Worm (Caenorhabditis elegans) whole organism, dauer: ENCODE results near the gene msp-74.

Experiments used
- unc-62 ChIP-seq: sonication (generic microtip); optimal IDR thresholded peaks from 2 replicates; lab custom pipeline; 2017; ENCODE audit warnings: missing biosample characterization, missing genetic modification reagents, missing genetic modification characterization

Gene msp-74

ce11 chrII:5081124-5081913 is 33.8 kb downstream of the msp-74 start, which contains the start of gene dsh-2:
TSS of gene dsh-2 (minus strand) at chrII:5081174.
- TF ChIP-seq unc-62 (GFP tag; lab: Kevin White, UChicago), result no peak

DNA sequence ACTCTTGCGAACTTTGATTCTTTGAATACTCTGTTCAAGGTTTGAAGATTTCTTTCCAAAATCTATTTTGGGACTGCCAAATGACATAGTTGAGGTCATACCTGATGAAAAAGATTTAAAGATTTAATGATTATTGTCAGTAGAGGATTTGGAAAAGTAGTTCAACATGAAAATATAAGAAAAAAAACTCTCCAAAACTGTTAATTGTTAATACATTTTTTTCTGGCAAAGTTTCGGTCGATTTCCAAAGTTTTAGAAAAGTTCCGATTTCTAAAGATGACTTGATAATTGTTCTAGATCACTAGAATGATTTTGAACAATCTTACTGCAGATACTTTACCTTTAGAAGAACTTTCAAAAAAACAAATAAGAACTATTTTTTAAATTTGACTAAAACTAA is 43.9 kb downstream of the msp-74 start, which contains the start of gene C27A2.7:
TSS of gene C27A2.7 (minus strand) at position 101 of the 400 bp plus-strand sequence.
- no peak for TF ChIP-seq unc-62 (GFP tag; lab: Kevin White, UChicago)

- TF ChIP-seq unc-62 (GFP tag; lab: Kevin White, UChicago), result no peak
Observed at ce11 chrII:5069525-5069924, 45.6 kb downstream of the msp-74 start, which contains the start of gene idpb-2. TSS of gene idpb-2 (minus strand) at chrII:5069625.

- no peak for TF ChIP-seq unc-62 (GFP tag; lab: Kevin White, UChicago)
Observed at ce11 chrII:5067927-5068326, 47.2 kb downstream of the msp-74 start, which contains the start of gene C27A2.8. TSS of gene C27A2.8 (minus strand) at chrII:5068043.

DNA sequence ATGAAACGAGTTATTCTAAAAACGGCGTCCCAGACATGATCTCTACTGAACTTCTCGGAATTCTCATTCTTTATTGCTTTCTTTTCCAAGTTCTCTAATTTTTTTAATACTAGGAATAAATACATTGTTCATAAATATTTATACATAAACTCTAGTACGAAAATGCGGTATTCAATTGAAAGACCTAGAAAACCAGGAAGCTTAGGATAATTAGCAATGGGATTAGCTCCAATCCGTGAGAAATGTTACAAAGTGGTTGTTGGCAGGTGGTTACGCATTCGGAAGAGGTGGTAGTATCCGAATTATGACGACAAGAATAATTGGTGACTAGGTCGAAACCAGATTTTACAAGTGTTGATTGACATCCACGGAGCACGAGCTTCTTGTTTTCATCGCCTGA is 48.2 kb downstream of the msp-74 start:
- no peak for TF ChIP-seq unc-62 (GFP tag; lab: Kevin White, UChicago)
